Worm (Caenorhabditis elegans): Measurements from ENCODE around the gene cnc-2.

ce11 chrV:1495334-1495733 is 45.4 kb upstream of the cnc-2 start, which contains the start of gene C38C3.3:
- no peak for TF ChIP-seq tbx-37 (GFP tag; conservative IDR thresholded peaks at IDR 0.05)
- TF ChIP-seq aly-1 (tag; optimal IDR thresholded peaks at IDR 0.05), result no peak
- no peak for TF ChIP-seq flt-1 (GFP tag; IDR thresholded peaks at IDR 0.05)
- no peak for TF ChIP-seq tra-4 (tag; optimal IDR thresholded peaks at IDR 0.05)
- TF ChIP-seq ceh-13 (GFP tag; optimal IDR thresholded peaks at IDR 0.05), result no peak
- no peak for TF ChIP-seq scrt-1 (GFP tag; IDR thresholded peaks at IDR 0.05)
- TF ChIP-seq ama-1 (optimal IDR thresholded peaks at IDR 0.05), result no peak
